Worm (Caenorhabditis elegans): ENCODE measurements around the gene F14B8.4.

- TF ChIP-seq unc-62 (GFP tag; optimal IDR thresholded peaks at IDR 0.05): no peak
- no peak for TF ChIP-seq ets-4 (GFP tag; optimal IDR thresholded peaks at IDR 0.05)
- TF ChIP-seq ztf-3 (GFP tag; optimal IDR thresholded peaks at IDR 0.05): no peak
- no peak for TF ChIP-seq hlh-26 (GFP tag; conservative IDR thresholded peaks at IDR 0.05)
- no peak for TF ChIP-seq T26A5.8 (tag; optimal IDR thresholded peaks at IDR 0.05)
- TF ChIP-seq cebp-2 (GFP tag; IDR thresholded peaks at IDR 0.05): no peak
These were observed 16.4 kb upstream of the F14B8.4 start for ce11 chrX:6916150-6916549.

All from whole organism, young adult.